Worm (Caenorhabditis elegans) whole organism, midembryonic: ENCODE data around the gene R102.1.

Source experiments
- T22C8.4 ChIP-seq: fragments of 200-800 bp; sonication (Bioruptor generic); IDR thresholded peaks from 2 replicates; pipeline ENCODE4 v1.3.6; 2022; ENCODE audit warnings: missing genetic modification characterization, missing compliant biosample characterization
- cog-1 ChIP-seq: sonication (generic microtip); optimal IDR thresholded peaks from 2 replicates; lab custom pipeline; 2016; ENCODE audit warnings: missing genetic modification characterization, missing compliant biosample characterization
- flt-1 ChIP-seq: fragments of 200-800 bp; sonication (Bioruptor generic); IDR thresholded peaks from 2 replicates; pipeline ENCODE4 v1.3.6; 2022; ENCODE audit warnings: missing genetic modification characterization, missing compliant biosample characterization
- klf-2 ChIP-seq: fragments of 200-800 bp; sonication (Bioruptor generic); conservative IDR thresholded peaks from 2 replicates; pipeline ENCODE4 v1.3.6; 2022; ENCODE audit warnings: missing genetic modification reagents, missing genetic modification characterization, missing compliant biosample characterization
- med-1 ChIP-seq: sonication (generic microtip); optimal IDR thresholded peaks from 2 replicates; lab custom pipeline; 2017; ENCODE audit warnings: missing genetic modification characterization, mild to moderate bottlenecking, missing compliant biosample characterization, antibody characterized with exemption, missing genetic modification reagents; ENCODE audit not compliant: insufficient read depth
- ref-1 ChIP-seq: fragments of 200-800 bp; sonication (Bioruptor generic); conservative IDR thresholded peaks from 2 replicates; pipeline ENCODE4 v1.3.6; 2022; ENCODE audit warnings: missing genetic modification reagents, missing genetic modification characterization, missing compliant biosample characterization
- tab-1 ChIP-seq: fragments of 200-800 bp; sonication (Bioruptor generic); IDR thresholded peaks from 2 replicates; pipeline ENCODE4 v1.3.6; 2022; ENCODE audit warnings: missing genetic modification characterization, missing compliant biosample characterization
- ztf-23 ChIP-seq: fragments of 200-800 bp; sonication (Bioruptor generic); IDR thresholded peaks from 2 replicates; pipeline ENCODE4 v1.3.6; 2022; ENCODE audit warnings: missing genetic modification reagents, missing genetic modification characterization, missing compliant biosample characterization

DNA sequence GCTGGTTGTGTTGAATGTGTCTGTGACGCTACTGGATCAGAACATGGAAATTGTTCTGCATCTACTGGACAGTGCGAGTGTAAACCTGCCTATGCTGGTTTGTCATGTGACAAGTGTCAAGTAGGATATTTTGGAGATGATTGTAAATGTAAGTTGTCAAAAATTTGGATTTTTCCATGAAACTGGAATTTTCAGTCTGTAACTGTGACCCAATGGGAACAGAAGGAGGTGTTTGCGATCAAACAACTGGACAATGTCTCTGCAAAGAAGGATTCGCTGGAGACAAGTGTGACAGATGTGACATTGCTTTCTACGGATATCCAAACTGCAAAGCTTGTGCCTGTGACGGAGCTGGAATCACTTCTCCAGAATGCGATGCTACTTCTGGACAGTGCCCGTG, 17.3 kb upstream of the R102.1 start:
- TF ChIP-seq flt-1 (GFP tag; lab: Robert Waterston, UW), result no peak
- no peak for TF ChIP-seq T22C8.4
- no peak for TF ChIP-seq med-1 (GFP tag; lab: Kevin White, UChicago)
- TF ChIP-seq tab-1, result no peak
- TF ChIP-seq ref-1 (GFP tag; lab: Robert Waterston, UW), result no peak
- TF ChIP-seq cog-1 (tag; lab: Kevin White, UChicago), result no peak
- TF ChIP-seq ztf-23, result no peak
- TF ChIP-seq klf-2, result no peak
